Worm (Caenorhabditis elegans): ENCODE data around the gene sbp-1.

DNA sequence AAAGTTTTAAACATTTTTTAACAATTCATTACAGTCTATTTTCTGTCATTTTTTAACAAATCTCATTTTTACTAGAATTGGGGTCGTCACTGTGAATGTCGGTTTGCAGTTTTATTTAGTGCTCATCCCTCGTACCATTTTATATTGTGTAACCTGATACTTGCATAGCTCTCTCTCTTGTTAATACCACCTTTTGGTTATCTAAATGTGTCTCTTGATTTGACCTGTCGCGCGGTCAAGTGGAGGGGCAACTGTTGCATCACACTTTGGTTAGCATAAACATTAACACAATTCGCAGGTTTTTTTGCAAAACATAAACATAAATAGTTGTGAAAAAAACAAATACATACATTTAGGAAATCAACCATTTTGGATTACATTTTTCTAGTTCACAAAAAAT is 4.5 kb upstream of the sbp-1 start:
- TF ChIP-seq unc-62 (GFP tag; optimal IDR thresholded peaks at IDR 0.05) (no peak), ceh-82 (tag; optimal IDR thresholded peaks at IDR 0.05) (no peak), pha-4 (tag; optimal IDR thresholded peaks at IDR 0.05) (no peak), daf-12 (tag; optimal IDR thresholded peaks at IDR 0.05) (no peak), nfya-1 (tag; optimal IDR thresholded peaks at IDR 0.05; ENCODE audit: insufficient read depth) (no peak), mdl-1 (tag; optimal IDR thresholded peaks at IDR 0.05) (no peak), nhr-23 (tag; optimal IDR thresholded peaks at IDR 0.05) (no peak), pqm-1 (tag; optimal IDR thresholded peaks at IDR 0.05) (no peak), fkh-2 (tag; optimal IDR thresholded peaks at IDR 0.05) (no peak), ceh-16 (tag; optimal IDR thresholded peaks at IDR 0.05) (no peak), ztf-11 (tag; optimal IDR thresholded peaks at IDR 0.05) (no peak), ceh-9 (tag; optimal IDR thresholded peaks at IDR 0.05) (no peak), ZK546.5 (tag; optimal IDR thresholded peaks at IDR 0.05) (no peak)

Measured in whole organism, L3 larva.